Worm (Caenorhabditis elegans) whole organism, young adult: ENCODE measurements around the gene oma-2.

Experiments
- D2030.7 ChIP-seq: fragments of 200-800 bp; sonication (Bioruptor generic); IDR thresholded peaks from 2 replicates; pipeline ENCODE4 v1.3.6; 2022; ENCODE audit warnings: missing genetic modification reagents, missing genetic modification characterization, missing compliant biosample characterization
- K12H6.12 ChIP-seq: fragments of 200-800 bp; sonication (Bioruptor generic); optimal IDR thresholded peaks from 2 replicates; lab custom pipeline; 2018; ENCODE audit warnings: mild to moderate bottlenecking, missing genetic modification characterization, missing compliant biosample characterization
- ama-1 ChIP-seq, 3 experiments: fragments of 150-350 bp in 1 of 3; sonication (generic microtip) in 2 of 3; optimal IDR thresholded peaks; 2 replicates each; lab custom pipeline; 2014 to 2018; ENCODE audit warnings: missing biosample characterization in 2 of 3, missing genetic modification characterization in 2 of 3, missing genetic modification reagents in 2 of 3
- ekl-4 ChIP-seq: fragments of 200-800 bp; sonication (Bioruptor generic); IDR thresholded peaks from 2 replicates; pipeline ENCODE4 v1.3.6; 2022; ENCODE audit warnings: missing genetic modification reagents, missing genetic modification characterization, missing compliant biosample characterization
- fkh-3 ChIP-seq: sonication (generic microtip); optimal IDR thresholded peaks from 2 replicates; lab custom pipeline; 2016; ENCODE audit warnings: mild to moderate bottlenecking, missing genetic modification characterization, missing compliant biosample characterization
- madf-3 ChIP-seq: fragments of 200-800 bp; sonication (Bioruptor generic); IDR thresholded peaks from 2 replicates; pipeline ENCODE4 v1.3.6; 2022; ENCODE audit warnings: missing genetic modification reagents, missing genetic modification characterization, missing compliant biosample characterization
- pha-4 ChIP-seq: fragments of 150-350 bp; sonication (generic microtip); optimal IDR thresholded peaks from 2 replicates; lab custom pipeline; 2014; ENCODE audit warnings: missing biosample characterization, missing genetic modification reagents, missing genetic modification characterization
- rec-8 ChIP-seq, 2 experiments: sonication (generic microtip); optimal IDR thresholded peaks; 2 replicates each; lab custom pipeline; 2016; ENCODE audit warnings: mild to moderate bottlenecking in 2 of 2, missing genetic modification characterization in 2 of 2, missing genetic modification reagents in 2 of 2, missing genotype in 2 of 2, missing biosample characterization in 1 of 2, missing compliant biosample characterization in 1 of 2, moderate library complexity in 1 of 2
- snpc-4 ChIP-seq, 5 experiments: fragments of 150-350 bp in 1 of 5; sonication (generic microtip) in 4 of 5; optimal IDR thresholded peaks; 2 replicates each; lab custom pipeline; 2014 to 2018; ENCODE audit warnings: missing genetic modification characterization in 5 of 5, missing biosample characterization in 3 of 5, antibody characterized with exemption in 2 of 5, mild to moderate bottlenecking in 2 of 5, missing compliant biosample characterization in 2 of 5, missing genotype in 2 of 5, moderate library complexity in 2 of 5, missing genetic modification reagents in 1 of 5
- ztf-25 ChIP-seq: fragments of 200-800 bp; sonication (Bioruptor generic); IDR thresholded peaks from 2 replicates; pipeline ENCODE4 v1.3.6; 2022; ENCODE audit warnings: missing genetic modification reagents, missing genetic modification characterization, missing compliant biosample characterization

DNA sequence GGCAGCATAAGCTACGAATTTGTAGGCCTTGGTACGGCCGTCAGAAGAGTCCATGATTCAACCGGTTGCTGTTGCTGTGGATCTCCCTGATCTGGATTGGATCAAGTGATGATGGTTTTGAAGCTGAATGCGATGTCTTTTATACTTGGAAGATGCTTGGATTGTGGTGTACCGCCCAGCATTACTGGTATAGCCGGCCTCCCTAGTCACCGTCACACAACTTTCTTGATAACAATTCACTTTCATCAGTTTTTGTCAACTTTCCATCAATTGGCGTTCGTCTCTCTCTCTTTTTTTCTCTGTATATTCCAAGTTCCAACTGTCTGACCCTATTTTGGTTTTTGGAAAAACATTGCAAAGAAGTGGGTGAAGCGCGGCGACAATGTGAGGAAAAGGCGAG lies 21.6 kb downstream of the oma-2 start, which contains the start of gene col-43:
- no peak for TF ChIP-seq madf-3 (GFP tag; lab: Robert Waterston, UW)
- no peak for TF ChIP-seq ekl-4
- TF ChIP-seq ama-1 (optimal IDR thresholded peaks at IDR 0.05; lab: Kevin White, UChicago) = no peak
- no peak for TF ChIP-seq ama-1 (GFP tag; optimal IDR thresholded peaks at IDR 0.05; lab: Kevin White, UChicago)
- TF ChIP-seq D2030.7 (GFP tag; lab: Robert Waterston, UW) = no peak
- no peak for TF ChIP-seq snpc-4 (GFP tag; optimal IDR thresholded peaks at IDR 0.05; lab: Kevin White, UChicago)
- no peak for TF ChIP-seq snpc-4 (tag; optimal IDR thresholded peaks at IDR 0.05; lab: Kevin White, UChicago)
- TF ChIP-seq rec-8 (tag; optimal IDR thresholded peaks at IDR 0.05; lab: Kevin White, UChicago) = no peak
- no peak for TF ChIP-seq pha-4 (tag; lab: Kevin White, UChicago)
- no peak for TF ChIP-seq fkh-3
- no peak for TF ChIP-seq K12H6.12 (tag; lab: Kevin White, UChicago)
- no peak for TF ChIP-seq ztf-25 (GFP tag; lab: Robert Waterston, UW)
